Worm (Caenorhabditis elegans): ENCODE measurements around the gene wht-5.

Gene wht-5

ce11 chrIV:12290744-12291143 is 46.6 kb upstream of the wht-5 start, which contains the start of gene C42C1.8:
C42C1.8 (plus strand) TSS chrIV:12291044.
- TF ChIP-seq nhr-237 (tag; optimal IDR thresholded peaks at IDR 0.05) (no peak), pha-4 (GFP tag; IDR thresholded peaks at IDR 0.05) (no peak), pha-4 (tag; optimal IDR thresholded peaks at IDR 0.05) (no peak), unc-39 (tag; optimal IDR thresholded peaks at IDR 0.05) (no peak), attf-4 (tag; optimal IDR thresholded peaks at IDR 0.05) (no peak), egl-43 (GFP tag; IDR thresholded peaks at IDR 0.05) (no peak), ztf-7 (tag; optimal IDR thresholded peaks at IDR 0.05) (no peak), lim-7 (GFP tag; IDR thresholded peaks at IDR 0.05) (no peak), spr-1 (tag; optimal IDR thresholded peaks at IDR 0.05) (no peak), ceh-62 (tag; optimal IDR thresholded peaks at IDR 0.05) (no peak), zag-1 (tag; optimal IDR thresholded peaks at IDR 0.05) (no peak), zfp-2 (tag; optimal IDR thresholded peaks at IDR 0.05) (no peak), dpl-1 (GFP tag; optimal IDR thresholded peaks at IDR 0.05) (no peak), zip-2 (tag; optimal IDR thresholded peaks at IDR 0.05) (no peak), unc-130 (GFP tag; optimal IDR thresholded peaks at IDR 0.05) (no peak), R02D3.7 (tag; optimal IDR thresholded peaks at IDR 0.05) (no peak), nhr-102 (tag; optimal IDR thresholded peaks at IDR 0.05) (no peak), daf-16 (GFP tag; optimal IDR thresholded peaks at IDR 0.05) (no peak), daf-16 (tag; optimal IDR thresholded peaks at IDR 0.05) (no peak), mdl-1 (tag; optimal IDR thresholded peaks at IDR 0.05) (no peak), fkh-10 (GFP tag; optimal IDR thresholded peaks at IDR 0.05) (no peak)

- TF ChIP-seq lin-38 (GFP tag; IDR thresholded peaks at IDR 0.05) (peak; percentile 23; the same call in 1 of the 2 replicates), egl-43 (GFP tag; IDR thresholded peaks at IDR 0.05) (peak; percentile 46; the same call in 1 of the 2 replicates), set-16 (GFP tag; IDR thresholded peaks at IDR 0.05) (peak; percentile 89)
Measured at ce11 chrIV:12294770-12295169, 42.6 kb upstream of the wht-5 start.

ce11 chrIV:12301161-12301560 is 36.2 kb upstream of the wht-5 start, which contains the start of gene oac-59:
oac-59 (minus strand) TSS chrIV:12301261.
- TF ChIP-seq ztf-11 (tag; optimal IDR thresholded peaks at IDR 0.05): no peak
- peak; percentile 4 for TF ChIP-seq aha-1 (tag)

- TF ChIP-seq mes-2 (tag; optimal IDR thresholded peaks at IDR 0.05; ENCODE audit: poor library complexity, severe bottlenecking) (no peak), ZK546.5 (tag; optimal IDR thresholded peaks at IDR 0.05) (no peak), sdz-12 (GFP tag; optimal IDR thresholded peaks at IDR 0.05) (no peak), ctbp-1 (GFP tag; IDR thresholded peaks at IDR 0.05) (no peak), nhr-28 (tag; optimal IDR thresholded peaks at IDR 0.05) (peak; percentile 76), Y105C5A.15 (GFP tag; IDR thresholded peaks at IDR 0.05) (no peak), dve-1 (tag; optimal IDR thresholded peaks at IDR 0.05; ENCODE audit: insufficient read depth) (peak; percentile 54), zip-2 (tag; optimal IDR thresholded peaks at IDR 0.05) (no peak), ceh-82 (tag; optimal IDR thresholded peaks at IDR 0.05) (no peak), hlh-30 (tag; optimal IDR thresholded peaks at IDR 0.05; ENCODE audit: insufficient read depth) (no peak), php-3 (GFP tag; IDR thresholded peaks at IDR 0.05) (peak; percentile 66), lin-39 (tag; optimal IDR thresholded peaks at IDR 0.05) (no peak), hlh-11 (tag; optimal IDR thresholded peaks at IDR 0.05) (peak; percentile 20), saeg-2 (GFP tag; IDR thresholded peaks at IDR 0.05) (no peak), pqm-1 (tag; optimal IDR thresholded peaks at IDR 0.05) (peak; percentile 89), vab-7 (GFP tag; IDR thresholded peaks at IDR 0.05) (no peak), arid-1 (GFP tag; conservative IDR thresholded peaks at IDR 0.05) (no peak), spr-1 (tag; optimal IDR thresholded peaks at IDR 0.05) (no peak), daf-16 (GFP tag; optimal IDR thresholded peaks at IDR 0.05) (no peak), daf-16 (tag; optimal IDR thresholded peaks at IDR 0.05) (peak; percentile 48)
Measured at ce11 chrIV:12302885-12303284, 34.5 kb upstream of the wht-5 start.

All from whole organism, L4 larva.